Fruit fly (Drosophila melanogaster): ENCODE data around the gene exd.

DNA sequence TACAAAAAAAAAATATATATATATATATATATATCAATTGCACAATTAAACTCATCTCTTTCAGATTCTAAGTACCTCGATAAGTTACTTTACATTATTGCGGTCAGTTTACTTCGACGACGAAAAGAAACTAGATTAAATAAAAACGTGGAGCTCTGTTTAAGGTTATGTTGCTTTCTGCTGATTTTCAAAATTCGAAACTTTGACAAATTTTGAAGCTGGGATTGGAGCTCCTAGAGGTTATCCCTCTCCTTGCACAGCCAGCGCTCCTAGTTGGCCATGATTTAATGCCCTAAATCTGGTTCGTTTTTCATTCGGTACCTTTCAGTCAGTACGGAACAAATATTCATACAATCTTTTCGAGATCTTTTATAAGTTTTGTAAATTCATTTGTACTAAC, 15.7 kb upstream of the exd start, which contains the start of gene CG42766:
- no peak for TF ChIP-seq CG9948 (tag; optimal IDR thresholded peaks at IDR 0.05)
- TF ChIP-seq EcR (GFP tag; optimal IDR thresholded peaks at IDR 0.05), result no peak
- TF ChIP-seq CG8301 (tag; optimal IDR thresholded peaks at IDR 0.05), result no peak
- no peak for TF ChIP-seq Pif1A (GFP tag; optimal IDR thresholded peaks at IDR 0.05)
- no peak for TF ChIP-seq CG15710 (tag; optimal IDR thresholded peaks at IDR 0.05)
- TF ChIP-seq Snoo (tag; optimal IDR thresholded peaks at IDR 0.05), result no peak
- no peak for TF ChIP-seq CG17806 (tag; optimal IDR thresholded peaks at IDR 0.05)
- no peak for TF ChIP-seq CG12605 (GFP tag; IDR thresholded peaks at IDR 0.05)

All from whole organism, pupa.